Fruit fly (Drosophila melanogaster): Measurements from ENCODE around the gene IntS11.

IntS11 gene

dm6 chr3R:29716782-29717317, 28.3 kb upstream of the IntS11 start, which contains the start of gene Obp99b (continued):
- peak; percentile 79 for TF ChIP-seq bcd (GFP tag; optimal IDR thresholded peaks at IDR 0.05)
- TF ChIP-seq CG10267 (tag; optimal IDR thresholded peaks at IDR 0.05), result peak; percentile 46
- TF ChIP-seq CG13624 (GFP tag; optimal IDR thresholded peaks at IDR 0.05), result peak; percentile 73
- no peak for TF ChIP-seq Lim3 (GFP tag; IDR thresholded peaks at IDR 0.05)
- TF ChIP-seq Abd-B (GFP tag; optimal IDR thresholded peaks at IDR 0.05), result no peak
- TF ChIP-seq Atf3 (GFP tag; optimal IDR thresholded peaks at IDR 0.05), result peak; percentile 82
- peak; percentile 76 to 78 for TF ChIP-seq bsh (GFP tag; optimal IDR thresholded peaks at IDR 0.05)
- TF ChIP-seq CG31365 (tag; optimal IDR thresholded peaks at IDR 0.05), result peak; percentile 63
- peak; percentile 64 for TF ChIP-seq CG3847 (GFP tag; IDR thresholded peaks at IDR 0.05)
- peak; percentile 58; the same call in 1 of the 3 replicates for TF ChIP-seq Aef1 (GFP tag; IDR thresholded peaks at IDR 0.05)
- TF ChIP-seq abd-A (tag; optimal IDR thresholded peaks at IDR 0.05), result no peak
- TF ChIP-seq B-H2 (GFP tag; optimal IDR thresholded peaks at IDR 0.05), result peak; percentile 27
- TF ChIP-seq CG1602 (GFP tag; optimal IDR thresholded peaks at IDR 0.05), result peak; percentile 50
- peak; percentile 49 for TF ChIP-seq CG9215 (GFP tag; IDR thresholded peaks at IDR 0.05)
- no peak for TF ChIP-seq Sin3A (optimal IDR thresholded peaks at IDR 0.05)
- TF ChIP-seq CG15514 (GFP tag; optimal IDR thresholded peaks at IDR 0.05), result peak; percentile 67
- TF ChIP-seq CTCF (GFP tag; optimal IDR thresholded peaks at IDR 0.05), result peak; percentile 94
- TF ChIP-seq CG18764 (GFP tag; optimal IDR thresholded peaks at IDR 0.05), result peak; percentile 65
- peak; percentile 63 for TF ChIP-seq GATAe (GFP tag; conservative IDR thresholded peaks at IDR 0.05)
- peak; percentile 50 for TF ChIP-seq esg (GFP tag; conservative IDR thresholded peaks at IDR 0.05)
- peak; percentile 42 for TF ChIP-seq CG14710 (tag; optimal IDR thresholded peaks at IDR 0.05)
- no peak for TF ChIP-seq Gsc (GFP tag; IDR thresholded peaks at IDR 0.05)
- TF ChIP-seq ttk (GFP tag; IDR thresholded peaks at IDR 0.05), result peak; percentile 64
- TF ChIP-seq MBD-R2 (GFP tag; IDR thresholded peaks at IDR 0.05), result 0 out of 2 replicates have a peak, but pooled peaks have one; percentile 18
- TF ChIP-seq mld (GFP tag; IDR thresholded peaks at IDR 0.05; ENCODE audit: partially characterized antibody), result no peak
- TF ChIP-seq C15 (GFP tag; IDR thresholded peaks at IDR 0.05), result 0 out of 3 replicates have a peak, but pooled peaks have one; percentile 35
- peak; percentile 60 for TF ChIP-seq trh (GFP tag; optimal IDR thresholded peaks at IDR 0.05)
- no peak for TF ChIP-seq BEAF-32 (GFP tag; optimal IDR thresholded peaks at IDR 0.05)
- TF ChIP-seq Side (GFP tag; optimal IDR thresholded peaks at IDR 0.05), result peak; percentile 82
- TF ChIP-seq CG11504 (tag; optimal IDR thresholded peaks at IDR 0.05), result peak; percentile 58
- peak; percentile 80 for TF ChIP-seq CG13775 (GFP tag; optimal IDR thresholded peaks at IDR 0.05)
- no peak for TF ChIP-seq CG14860 (GFP tag; IDR thresholded peaks at IDR 0.05; ENCODE audit: partially characterized antibody)
- peak; percentile 65 for TF ChIP-seq lmd (GFP tag; IDR thresholded peaks at IDR 0.05)
- peak; percentile 73 for TF ChIP-seq CG9727 (GFP tag; optimal IDR thresholded peaks at IDR 0.05)
- TF ChIP-seq CG2678 (tag; optimal IDR thresholded peaks at IDR 0.05), result peak; percentile 55
- TF ChIP-seq CG10979 (tag; optimal IDR thresholded peaks at IDR 0.05), result peak; percentile 85
- TF ChIP-seq seq (GFP tag; IDR thresholded peaks at IDR 0.05), result peak; percentile 64; the same call in 1 of the 2 replicates
- TF ChIP-seq Nf-YA (GFP tag; IDR thresholded peaks at IDR 0.05), result peak; percentile 71
- peak; percentile 25 for TF ChIP-seq sd (tag; optimal IDR thresholded peaks at IDR 0.05)
- TF ChIP-seq ind (GFP tag; optimal IDR thresholded peaks at IDR 0.05), result peak; percentile 76
- TF ChIP-seq Hand (GFP tag; optimal IDR thresholded peaks at IDR 0.05), result no peak
- TF ChIP-seq so (GFP tag; IDR thresholded peaks at IDR 0.05), result peak; percentile 57; the same call in 2 of the 3 replicates
- peak; percentile 66 for TF ChIP-seq CG4854 (GFP tag; optimal IDR thresholded peaks at IDR 0.05)
- peak; percentile 22 for TF ChIP-seq CG7928 (GFP tag; optimal IDR thresholded peaks at IDR 0.05)
- peak; percentile 72 for TF ChIP-seq Ptx1 (GFP tag; IDR thresholded peaks at IDR 0.05)
- no peak for TF ChIP-seq CG15479 (GFP tag; optimal IDR thresholded peaks at IDR 0.05)
- TF ChIP-seq Lpt (GFP tag; optimal IDR thresholded peaks at IDR 0.05), result no peak
- TF ChIP-seq CG32772 (GFP tag; IDR thresholded peaks at IDR 0.05), result peak; percentile 61
- peak; percentile 56; the same call in 2 of the 3 replicates for TF ChIP-seq CG11093 (GFP tag; IDR thresholded peaks at IDR 0.05)
- no peak for TF ChIP-seq CG7556 (GFP tag; optimal IDR thresholded peaks at IDR 0.05)
- peak; percentile 62 for TF ChIP-seq CG5180 (GFP tag; optimal IDR thresholded peaks at IDR 0.05)

All from whole organism, embryonic.